Fruit fly (Drosophila melanogaster) whole organism, prepupa: ENCODE results near the gene CkIalpha.
A peak's percentile ranks its signal among the peaks of the same experiment; 100 is the strongest.

Experiments
- Blimp-1 ChIP-seq: fragments of 200-800 bp; sonication (Bioruptor generic); optimal IDR thresholded peaks from 3 replicates; lab custom pipeline; 2017; ENCODE audit warnings: missing biosample characterization, missing genetic modification characterization, mild to moderate bottlenecking, moderate library complexity, missing genetic modification reagents
- CG10631 ChIP-seq: fragments of 200-800 bp; sonication (Bioruptor generic); optimal IDR thresholded peaks from 2 replicates; lab custom pipeline; 2016; ENCODE audit warnings: missing biosample characterization, missing genetic modification characterization
- CG10669 ChIP-seq: fragments of 200-800 bp; sonication (Bioruptor generic); optimal IDR thresholded peaks from 3 replicates; lab custom pipeline; 2018; ENCODE audit warnings: missing biosample characterization, mild to moderate bottlenecking, missing genetic modification characterization, moderate library complexity
- CG11762 ChIP-seq: fragments of 200-800 bp; sonication (Bioruptor generic); optimal IDR thresholded peaks from 3 replicates; lab custom pipeline; 2016; ENCODE audit warnings: missing biosample characterization, missing genetic modification characterization; ENCODE audit not compliant: insufficient read depth
- CG15336 ChIP-seq: fragments of 200-800 bp; sonication (Bioruptor generic); IDR thresholded peaks from 2 replicates; pipeline ENCODE4 v1.3.6; 2022; ENCODE audit warnings: missing biosample characterization, missing genetic modification characterization
- CG1621 ChIP-seq: fragments of 200-800 bp; sonication (Bioruptor generic); optimal IDR thresholded peaks from 3 replicates; lab custom pipeline; 2018; ENCODE audit warnings: missing biosample characterization, mild to moderate bottlenecking, missing genetic modification characterization
- CG16779 ChIP-seq: fragments of 200-800 bp; sonication (Bioruptor generic); optimal IDR thresholded peaks from 3 replicates; lab custom pipeline; 2017; ENCODE audit warnings: missing biosample characterization, mild to moderate bottlenecking, missing genetic modification characterization
- CG3032 ChIP-seq: fragments of 200-800 bp; optimal IDR thresholded peaks from 2 replicates; lab custom pipeline; 2019; ENCODE audit warnings: missing biosample characterization, mild to moderate bottlenecking, missing genetic modification characterization, moderate library complexity
- CG31627 ChIP-seq: fragments of 200-800 bp; sonication (Bioruptor generic); optimal IDR thresholded peaks from 3 replicates; lab custom pipeline; 2016; ENCODE audit warnings: missing biosample characterization, missing genetic modification characterization
- CG32006 ChIP-seq: fragments of 200-800 bp; sonication (Bioruptor generic); optimal IDR thresholded peaks from 3 replicates; lab custom pipeline; 2017; ENCODE audit warnings: missing biosample characterization, mild to moderate bottlenecking, missing genetic modification characterization
- CG34406 ChIP-seq: fragments of 200-800 bp; sonication (Bioruptor generic); optimal IDR thresholded peaks from 3 replicates; lab custom pipeline; 2016; ENCODE audit warnings: missing biosample characterization, missing genetic modification characterization
- CG4318 ChIP-seq: fragments of 200-800 bp; sonication (Bioruptor generic); optimal IDR thresholded peaks from 3 replicates; lab custom pipeline; 2017; ENCODE audit warnings: missing biosample characterization, mild to moderate bottlenecking, missing genetic modification characterization
- CG6163 ChIP-seq: fragments of 200-800 bp; sonication (Bioruptor generic); IDR thresholded peaks from 3 replicates; pipeline ENCODE4 v1.3.6; 2022; ENCODE audit warnings: missing biosample characterization, missing genetic modification characterization
- CG6792 ChIP-seq: fragments of 200-800 bp; sonication (Bioruptor generic); optimal IDR thresholded peaks from 3 replicates; lab custom pipeline; 2016; ENCODE audit warnings: missing biosample characterization, missing genetic modification characterization
- CG6808 ChIP-seq: fragments of 200-800 bp; sonication (Bioruptor generic); optimal IDR thresholded peaks from 3 replicates; lab custom pipeline; 2017; ENCODE audit warnings: missing biosample characterization, missing genetic modification characterization, mild to moderate bottlenecking, moderate library complexity, missing genetic modification reagents
- CG7368 ChIP-seq: fragments of 200-800 bp; sonication (Bioruptor generic); optimal IDR thresholded peaks from 3 replicates; lab custom pipeline; 2016; ENCODE audit warnings: missing biosample characterization, missing genetic modification characterization
- CG8119 ChIP-seq: fragments of 200-800 bp; sonication (Bioruptor generic); IDR thresholded peaks from 3 replicates; pipeline ENCODE4 v1.3.6; 2022; ENCODE audit warnings: missing biosample characterization, missing genetic modification characterization
- CG8319 ChIP-seq: fragments of 200-800 bp; sonication (Bioruptor generic); optimal IDR thresholded peaks from 3 replicates; lab custom pipeline; 2016; ENCODE audit warnings: missing biosample characterization, missing genetic modification characterization
- CG8632 ChIP-seq: fragments of 200-800 bp; sonication (Bioruptor generic); optimal IDR thresholded peaks from 3 replicates; lab custom pipeline; 2016; ENCODE audit warnings: missing biosample characterization, missing genetic modification characterization
- Eip75B ChIP-seq: fragments of 200-800 bp; sonication (Bioruptor generic); optimal IDR thresholded peaks from 3 replicates; lab custom pipeline; 2016; ENCODE audit warnings: missing biosample characterization, missing genetic modification characterization
- Eip78C ChIP-seq: fragments of 200-800 bp; sonication (Bioruptor generic); peaks from one replicate; lab custom pipeline; 2016; ENCODE audit warnings: missing biosample characterization, missing genetic modification characterization
- Eip93F ChIP-seq: fragments of 200-800 bp; sonication (Bioruptor generic); optimal IDR thresholded peaks from 2 replicates; lab custom pipeline; 2016; ENCODE audit warnings: missing biosample characterization, mild to moderate bottlenecking, missing genetic modification characterization
- Ets96B ChIP-seq: fragments of 200-800 bp; optimal IDR thresholded peaks from 2 replicates; lab custom pipeline; 2019; ENCODE audit warnings: missing biosample characterization, mild to moderate bottlenecking, missing genetic modification characterization, moderate library complexity
- Hr39 ChIP-seq: fragments of 200-800 bp; sonication (Bioruptor generic); optimal IDR thresholded peaks from 2 replicates; lab custom pipeline; 2016; ENCODE audit warnings: missing biosample characterization, missing genetic modification characterization
- Hr4 ChIP-seq: fragments of 200-800 bp; sonication (Bioruptor generic); optimal IDR thresholded peaks from 3 replicates; lab custom pipeline; 2016; ENCODE audit warnings: missing biosample characterization, missing genetic modification characterization
- Lpt ChIP-seq: fragments of 200-800 bp; sonication (Bioruptor generic); optimal IDR thresholded peaks from 3 replicates; lab custom pipeline; 2016; ENCODE audit warnings: missing biosample characterization, missing genetic modification characterization
- Met ChIP-seq: fragments of 200-800 bp; sonication (Bioruptor generic); optimal IDR thresholded peaks from 3 replicates; lab custom pipeline; 2016; ENCODE audit warnings: missing biosample characterization, missing genetic modification characterization
- OdsH ChIP-seq: fragments of 200-800 bp; sonication (Bioruptor generic); optimal IDR thresholded peaks from 3 replicates; lab custom pipeline; 2016; ENCODE audit warnings: missing biosample characterization, missing genetic modification characterization
- Sox102F ChIP-seq: fragments of 200-800 bp; sonication (Bioruptor generic); optimal IDR thresholded peaks from 2 replicates; lab custom pipeline; 2016; ENCODE audit warnings: missing biosample characterization, mild to moderate bottlenecking, missing genetic modification characterization
- Sox14 ChIP-seq: fragments of 200-800 bp; sonication (Bioruptor generic); optimal IDR thresholded peaks from 3 replicates; lab custom pipeline; 2016; ENCODE audit warnings: missing biosample characterization, missing genetic modification characterization
- Sox15 ChIP-seq: fragments of 200-800 bp; sonication (Bioruptor generic); optimal IDR thresholded peaks from 3 replicates; lab custom pipeline; 2016; ENCODE audit warnings: missing biosample characterization, missing genetic modification characterization
- achi ChIP-seq: fragments of 200-800 bp; sonication (Bioruptor generic); optimal IDR thresholded peaks from 3 replicates; lab custom pipeline; 2016; ENCODE audit warnings: missing biosample characterization, missing genetic modification characterization
- acj6 ChIP-seq: fragments of 200-800 bp; sonication (Bioruptor generic); optimal IDR thresholded peaks from 3 replicates; lab custom pipeline; 2016; ENCODE audit warnings: missing biosample characterization, missing genetic modification characterization
- dsx ChIP-seq: fragments of 200-800 bp; optimal IDR thresholded peaks from 3 replicates; lab custom pipeline; 2019; ENCODE audit warnings: missing biosample characterization, mild to moderate bottlenecking, missing genetic modification characterization, moderate library complexity; ENCODE audit not compliant: poor library complexity, severe bottlenecking
- eg ChIP-seq: fragments of 200-800 bp; sonication (Bioruptor generic); IDR thresholded peaks from 3 replicates; pipeline ENCODE4 v1.3.6; 2022; ENCODE audit warnings: missing biosample characterization, missing genetic modification characterization
- fkh ChIP-seq: fragments of 200-800 bp; sonication (Bioruptor generic); optimal IDR thresholded peaks from 3 replicates; lab custom pipeline; 2017; ENCODE audit warnings: missing biosample characterization, mild to moderate bottlenecking, missing genetic modification characterization, moderate library complexity
- net ChIP-seq: fragments of 200-800 bp; sonication (Bioruptor generic); optimal IDR thresholded peaks from 3 replicates; lab custom pipeline; 2016; ENCODE audit warnings: missing biosample characterization, missing genetic modification characterization
- pdm3 ChIP-seq: fragments of 200-800 bp; sonication (Bioruptor generic); optimal IDR thresholded peaks from 3 replicates; lab custom pipeline; 2016; ENCODE audit warnings: missing biosample characterization, missing genetic modification characterization
- salr ChIP-seq, 2 experiments: fragments of 200-800 bp; sonication (Bioruptor generic); optimal IDR thresholded peaks; 3 replicates each; lab custom pipeline; 2016 to 2018; ENCODE audit warnings: missing biosample characterization in 2 of 2, missing genetic modification characterization in 2 of 2, mild to moderate bottlenecking in 1 of 2
- spab ChIP-seq: fragments of 200-800 bp; sonication (Bioruptor generic); optimal IDR thresholded peaks from 2 replicates; lab custom pipeline; 2017; ENCODE audit warnings: missing biosample characterization, mild to moderate bottlenecking, missing genetic modification characterization, missing genetic modification reagents
- ss ChIP-seq, 2 experiments: fragments of 200-800 bp; sonication (Bioruptor generic); optimal IDR thresholded peaks; 2 replicates in 1 of 2; 3 replicates in 1 of 2; lab custom pipeline; 2017 to 2018; ENCODE audit warnings: mild to moderate bottlenecking in 2 of 2, missing biosample characterization in 2 of 2, missing genetic modification characterization in 2 of 2, moderate library complexity in 1 of 2
- svp ChIP-seq: fragments of 200-800 bp; sonication (Bioruptor generic); peaks from one replicate; lab custom pipeline; 2016; ENCODE audit warnings: missing biosample characterization, missing genetic modification characterization
- topi ChIP-seq: fragments of 200-800 bp; sonication (Bioruptor generic); optimal IDR thresholded peaks from 3 replicates; lab custom pipeline; 2016; ENCODE audit warnings: missing biosample characterization, missing genetic modification characterization

CkIalpha gene

DNA sequence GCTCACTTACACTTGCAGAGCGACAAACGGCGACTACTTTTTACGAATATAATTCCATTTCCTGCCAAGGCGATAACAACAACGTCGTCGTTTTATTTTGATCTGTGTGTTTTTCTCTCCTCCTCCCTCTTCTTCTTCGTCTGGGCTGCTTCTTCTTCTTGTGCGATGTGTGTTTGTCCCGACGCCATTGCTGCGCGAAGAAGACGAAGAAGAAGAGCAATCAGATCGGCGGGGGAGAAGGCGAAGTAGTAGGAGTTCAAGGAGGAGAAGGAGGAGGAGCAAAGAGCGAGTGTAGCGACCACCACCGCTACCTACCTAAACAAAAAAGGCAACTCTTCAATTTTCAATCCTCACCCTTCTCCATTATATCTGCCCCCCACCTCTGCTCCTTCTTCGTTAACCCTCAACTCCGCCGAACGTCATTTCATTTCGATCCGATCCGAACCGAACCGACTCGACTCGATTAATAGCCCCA, 10.1 kb downstream of the CkIalpha start (continued):
- TF ChIP-seq salr (GFP tag; optimal IDR thresholded peaks at IDR 0.05; lab: Kevin White, UChicago) = no peak
- no peak for TF ChIP-seq CG31627 (GFP tag; lab: Kevin White, UChicago)
- TF ChIP-seq CG8632 (GFP tag; lab: Kevin White, UChicago) = no peak
- no peak for TF ChIP-seq Lpt (GFP tag; lab: Kevin White, UChicago)
- 0 out of 3 replicates have a peak, but pooled peaks have one; percentile 24 for TF ChIP-seq CG8119
- no peak for TF ChIP-seq CG32006
- TF ChIP-seq CG10631 (GFP tag; lab: Kevin White, UChicago) = no peak
- TF ChIP-seq CG3032 = peak; percentile 30
- no peak for TF ChIP-seq CG10669 (GFP tag; lab: Kevin White, UChicago)
- no peak for TF ChIP-seq Met (GFP tag; lab: Kevin White, UChicago)

- TF ChIP-seq CG6163 (GFP tag; lab: Robert Waterston, UW) (no peak), CG4318 (GFP tag; lab: Kevin White, UChicago) (no peak), spab (GFP tag; lab: Kevin White, UChicago) (no peak), achi (no peak), net (GFP tag; lab: Kevin White, UChicago) (no peak), CG8319 (GFP tag; lab: Kevin White, UChicago) (no peak), Eip78C (GFP tag; lab: Kevin White, UChicago) (peak; percentile 50), Ets96B (tag; lab: Kevin White, UChicago) (no peak), CG3032 (no peak), ss (GFP tag; optimal IDR thresholded peaks at IDR 0.05; lab: Kevin White, UChicago) (no peak), CG6792 (GFP tag; lab: Kevin White, UChicago) (no peak), CG8119 (no peak), CG8632 (GFP tag; lab: Kevin White, UChicago) (peak; percentile 5), Sox15 (no peak), Blimp-1 (no peak), svp (peak; percentile 84), CG16779 (tag; lab: Kevin White, UChicago) (no peak), Hr4 (GFP tag; lab: Kevin White, UChicago) (no peak), Sox14 (no peak)
Observed at dm6 chrX:12664117-12664783, 10.8 kb downstream of the CkIalpha start.

DNA sequence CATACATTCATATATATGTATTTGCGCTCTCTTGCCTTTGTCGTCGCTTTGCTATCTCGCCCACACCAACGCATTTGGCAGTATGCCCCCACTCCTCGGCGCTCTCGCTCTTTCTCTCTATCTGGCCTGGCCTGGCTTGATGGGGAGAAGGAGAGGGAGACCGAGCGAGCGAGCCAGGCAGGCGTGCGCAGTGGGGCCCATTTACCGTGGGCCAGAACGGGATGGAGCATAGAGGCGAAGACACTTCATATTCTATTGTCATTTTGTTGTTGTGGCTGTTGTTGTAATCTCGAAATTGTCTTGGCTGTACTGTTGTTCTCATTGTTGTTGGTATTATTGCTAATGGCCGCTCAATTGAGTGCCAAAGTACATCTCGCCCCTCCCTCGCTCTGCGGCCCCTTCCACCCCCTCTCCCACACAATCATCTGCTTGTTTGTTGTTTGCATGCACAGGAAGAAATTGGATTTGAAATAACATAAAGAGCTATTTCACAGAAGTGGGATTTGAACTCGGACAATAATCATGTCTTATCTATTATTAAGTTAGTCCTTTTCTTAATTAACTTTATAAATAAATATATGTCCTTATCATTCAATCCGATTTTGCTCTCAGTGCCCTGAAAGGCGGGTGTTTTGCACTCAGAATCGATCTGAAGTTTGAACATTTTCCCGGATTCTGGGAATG, 11.8 kb downstream of the CkIalpha start:
- TF ChIP-seq Hr4 (GFP tag; lab: Kevin White, UChicago) (peak; percentile 74), Met (GFP tag; lab: Kevin White, UChicago) (peak; percentile 83), Eip93F (GFP tag; lab: Kevin White, UChicago) (peak; percentile 23), CG16779 (tag; lab: Kevin White, UChicago) (peak; percentile 74), CG8632 (GFP tag; lab: Kevin White, UChicago) (peak; percentile 86), pdm3 (GFP tag; lab: Kevin White, UChicago) (peak; percentile 84), fkh (GFP tag; lab: Kevin White, UChicago) (peak; percentile 96), CG6163 (GFP tag; lab: Robert Waterston, UW) (peak; percentile 94), Lpt (GFP tag; lab: Kevin White, UChicago) (peak; percentile 89), dsx (GFP tag; lab: Kevin White, UChicago) (peak; percentile 74), CG1621 (peak; percentile 85), CG8119 (peak; percentile 93), Sox102F (GFP tag; lab: Kevin White, UChicago) (peak; percentile 80), Sox15 (peak; percentile 76), OdsH (GFP tag; lab: Kevin White, UChicago) (peak; percentile 88), achi (peak; percentile 88), CG15336 (GFP tag; lab: Robert Waterston, UW) (peak; percentile 94), acj6 (GFP tag; lab: Kevin White, UChicago) (peak; percentile 89), eg (GFP tag; lab: Robert Waterston, UW) (peak; percentile 97), Blimp-1 (peak; percentile 73), net (GFP tag; lab: Kevin White, UChicago) (peak; percentile 93), topi (GFP tag; lab: Kevin White, UChicago) (peak; percentile 89), CG7368 (GFP tag; lab: Kevin White, UChicago) (peak; percentile 81), CG6808 (GFP tag; lab: Kevin White, UChicago) (peak; percentile 87), Ets96B (tag; lab: Kevin White, UChicago) (peak; percentile 88), CG31627 (GFP tag; lab: Kevin White, UChicago) (peak; percentile 80), Eip75B (peak; percentile 71), Hr39 (GFP tag; lab: Kevin White, UChicago) (peak; percentile 78), CG11762 (GFP tag; lab: Kevin White, UChicago) (peak; percentile 78), CG6792 (GFP tag; lab: Kevin White, UChicago) (peak; percentile 84), CG34406 (GFP tag; lab: Kevin White, UChicago) (peak; percentile 83)
